Fruit fly (Drosophila melanogaster): ENCODE results near the gene t-cup.
A peak's percentile ranks its signal among the peaks of the same experiment; 100 is the strongest.

dm6 chr2L:12493771-12494317, 3.3 kb downstream of the t-cup start:
- TF ChIP-seq tj (GFP tag; optimal IDR thresholded peaks at IDR 0.05) (no peak), kay (GFP tag; ENCODE audit: borderline replicate concordance) (peak; percentile 57), bab1 (GFP tag; optimal IDR thresholded peaks at IDR 0.05) (no peak), Hr96 (GFP tag; optimal IDR thresholded peaks at IDR 0.05) (no peak), toe (GFP tag; optimal IDR thresholded peaks at IDR 0.05) (no peak), CG12768 (GFP tag; optimal IDR thresholded peaks at IDR 0.05) (peak; percentile 63), cnc (optimal IDR thresholded peaks at IDR 0.05) (no peak), ovo (GFP tag; optimal IDR thresholded peaks at IDR 0.05) (no peak), CG7045 (GFP tag; optimal IDR thresholded peaks at IDR 0.05) (no peak), Crg-1 (GFP tag; optimal IDR thresholded peaks at IDR 0.05) (no peak), CG33017 (tag; optimal IDR thresholded peaks at IDR 0.05) (peak; percentile 62), CG7101 (tag; optimal IDR thresholded peaks at IDR 0.05) (no peak), cic (GFP tag; optimal IDR thresholded peaks at IDR 0.05) (peak; percentile 59)

Data from whole organism, adult.